Worm (Caenorhabditis elegans): ENCODE measurements around the gene Y116A8B.4.

The Y116A8B.4 gene

DNA sequence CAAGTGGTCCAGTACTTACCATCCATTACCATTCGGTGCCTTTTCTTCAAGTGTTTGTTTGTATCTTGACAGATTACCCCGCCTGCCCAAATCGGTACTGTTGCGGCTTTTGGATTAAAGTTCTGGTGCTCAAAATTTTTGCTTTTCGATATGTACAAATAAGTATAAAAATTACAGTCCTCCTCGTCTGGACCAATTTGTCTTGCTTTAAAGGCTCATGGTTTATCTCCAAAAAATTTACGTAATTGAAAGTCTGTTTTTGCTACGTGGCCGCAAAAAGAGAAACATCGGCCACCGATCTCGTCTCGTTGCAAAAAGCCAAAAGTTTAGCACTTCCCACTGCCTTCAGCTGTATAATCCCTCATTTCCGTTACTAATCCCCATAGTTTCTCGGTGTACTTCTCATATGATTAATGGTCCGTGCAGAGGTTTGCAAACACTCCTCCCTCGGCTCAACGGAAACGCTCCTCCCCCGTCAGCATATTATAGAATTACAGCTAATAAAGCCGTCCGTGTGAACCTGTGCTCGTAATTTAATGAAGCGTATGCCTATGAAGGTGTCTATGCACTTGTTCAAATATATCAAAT lies 43.8 kb downstream of the Y116A8B.4 start:
- no peak for TF ChIP-seq unc-130 (tag; optimal IDR thresholded peaks at IDR 0.05)
- TF ChIP-seq ceh-8 (GFP tag; optimal IDR thresholded peaks at IDR 0.05), result no peak
- TF ChIP-seq fkh-10 (GFP tag; optimal IDR thresholded peaks at IDR 0.05), result no peak
- TF ChIP-seq C16A3.4 (tag; optimal IDR thresholded peaks at IDR 0.05), result no peak
- no peak for TF ChIP-seq dsc-1 (tag; optimal IDR thresholded peaks at IDR 0.05)
- TF ChIP-seq dpl-1 (GFP tag; optimal IDR thresholded peaks at IDR 0.05), result no peak
- no peak for TF ChIP-seq sox-4 (tag; optimal IDR thresholded peaks at IDR 0.05)
- no peak for TF ChIP-seq ceh-90 (tag; optimal IDR thresholded peaks at IDR 0.05)
- no peak for TF ChIP-seq isw-1 (GFP tag; IDR thresholded peaks at IDR 0.05)
- no peak for TF ChIP-seq hlh-4 (tag; optimal IDR thresholded peaks at IDR 0.05)
- no peak for TF ChIP-seq fkh-8 (tag; optimal IDR thresholded peaks at IDR 0.05)
- no peak for TF ChIP-seq lin-13 (GFP tag; optimal IDR thresholded peaks at IDR 0.05)
- TF ChIP-seq lin-15B (tag; optimal IDR thresholded peaks at IDR 0.05), result no peak
- no peak for TF ChIP-seq hpl-2 (GFP tag; optimal IDR thresholded peaks at IDR 0.05)
- no peak for TF ChIP-seq egl-13 (tag; optimal IDR thresholded peaks at IDR 0.05)
- no peak for TF ChIP-seq ceh-88 (GFP tag; IDR thresholded peaks at IDR 0.05)
- no peak for TF ChIP-seq blmp-1 (tag; optimal IDR thresholded peaks at IDR 0.05)
- no peak for TF ChIP-seq unc-30 (tag; optimal IDR thresholded peaks at IDR 0.05)

DNA sequence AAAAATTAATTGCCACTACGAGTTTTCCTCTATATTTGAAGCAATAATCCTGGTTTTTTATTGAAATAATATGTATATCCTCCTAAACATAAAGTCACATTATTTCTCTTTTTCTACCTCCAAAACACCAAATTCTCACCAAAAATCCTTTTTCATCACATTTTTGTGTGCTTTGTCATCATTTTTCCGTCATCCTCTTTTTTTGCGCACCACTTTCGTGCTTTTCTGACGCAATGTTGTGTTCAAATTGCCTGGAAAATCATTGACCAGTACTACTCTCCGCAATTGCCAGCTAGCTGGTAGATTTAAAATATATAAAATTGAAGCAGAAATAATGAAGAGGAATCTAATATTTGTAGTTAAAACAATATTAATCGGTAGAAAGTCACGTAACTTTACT lies 44.5 kb downstream of the Y116A8B.4 start:
- TF ChIP-seq xbp-1 (tag; optimal IDR thresholded peaks at IDR 0.05) (no peak), skn-1 (tag; optimal IDR thresholded peaks at IDR 0.05) (peak; percentile 91)

ce11 chrIV:17268628-17269027 lies 45.1 kb downstream of the Y116A8B.4 start:
- TF ChIP-seq elt-3 (tag; optimal IDR thresholded peaks at IDR 0.05), result no peak
- TF ChIP-seq unc-30 (tag; optimal IDR thresholded peaks at IDR 0.05), result no peak
- TF ChIP-seq dpl-1 (GFP tag; optimal IDR thresholded peaks at IDR 0.05), result peak in 1 of 3 experiments; percentile 34
- no peak for TF ChIP-seq mef-2 (tag; optimal IDR thresholded peaks at IDR 0.05)
- no peak for TF ChIP-seq nhr-11 (tag; optimal IDR thresholded peaks at IDR 0.05)
- TF ChIP-seq aha-1 (tag; optimal IDR thresholded peaks at IDR 0.05), result no peak
- no peak for TF ChIP-seq ceh-8 (GFP tag; optimal IDR thresholded peaks at IDR 0.05)
- TF ChIP-seq zag-1 (tag; optimal IDR thresholded peaks at IDR 0.05), result no peak
- no peak for TF ChIP-seq lin-39 (tag; optimal IDR thresholded peaks at IDR 0.05)
- TF ChIP-seq isw-1 (GFP tag; IDR thresholded peaks at IDR 0.05), result no peak
- TF ChIP-seq egl-13 (tag; optimal IDR thresholded peaks at IDR 0.05), result no peak
- TF ChIP-seq nhr-90 (tag; optimal IDR thresholded peaks at IDR 0.05; ENCODE audit: poor library complexity), result peak; percentile 21
- TF ChIP-seq hlh-4 (tag; optimal IDR thresholded peaks at IDR 0.05), result no peak
- no peak for TF ChIP-seq jun-1 (tag; optimal IDR thresholded peaks at IDR 0.05)
- TF ChIP-seq ama-1 (optimal IDR thresholded peaks at IDR 0.05), result no peak
- no peak for TF ChIP-seq hpl-2 (GFP tag; optimal IDR thresholded peaks at IDR 0.05)
- TF ChIP-seq alr-1 (tag; optimal IDR thresholded peaks at IDR 0.05; ENCODE audit: borderline replicate concordance), result no peak
- TF ChIP-seq lsy-2 (tag; optimal IDR thresholded peaks at IDR 0.05), result peak in 1 of 2 experiments; percentile 64
- TF ChIP-seq irx-1 (tag; optimal IDR thresholded peaks at IDR 0.05), result no peak
- no peak for TF ChIP-seq ztf-11 (tag; optimal IDR thresholded peaks at IDR 0.05)
- TF ChIP-seq nhr-84 (tag; optimal IDR thresholded peaks at IDR 0.05), result no peak
- peak; percentile 37 for TF ChIP-seq rnt-1 (tag; optimal IDR thresholded peaks at IDR 0.05)
- no peak for TF ChIP-seq ceh-90 (tag; optimal IDR thresholded peaks at IDR 0.05)
- TF ChIP-seq dsc-1 (tag; optimal IDR thresholded peaks at IDR 0.05), result peak; percentile 10
- peak; percentile 64 for TF ChIP-seq snu-23 (GFP tag; optimal IDR thresholded peaks at IDR 0.05)
- no peak for TF ChIP-seq unc-86 (tag; optimal IDR thresholded peaks at IDR 0.05)
- TF ChIP-seq blmp-1 (tag; optimal IDR thresholded peaks at IDR 0.05), result peak; percentile 56
- no peak for TF ChIP-seq sup-37 (GFP tag; optimal IDR thresholded peaks at IDR 0.05)
- no peak for TF ChIP-seq fkh-10 (GFP tag; optimal IDR thresholded peaks at IDR 0.05)
- peak; percentile 10 for TF ChIP-seq xbp-1 (tag; optimal IDR thresholded peaks at IDR 0.05)
- no peak for TF ChIP-seq nhr-85 (tag)
- no peak for TF ChIP-seq nhr-19 (GFP tag; conservative IDR thresholded peaks at IDR 0.05)
- no peak for TF ChIP-seq grh-1 (GFP tag; IDR thresholded peaks at IDR 0.05)
- no peak for TF ChIP-seq fkh-8 (tag; optimal IDR thresholded peaks at IDR 0.05)
- TF ChIP-seq nhr-237 (tag; optimal IDR thresholded peaks at IDR 0.05), result no peak
- TF ChIP-seq ceh-88 (GFP tag; IDR thresholded peaks at IDR 0.05), result no peak
- no peak for TF ChIP-seq unc-130 (tag; optimal IDR thresholded peaks at IDR 0.05)
- TF ChIP-seq ets-5 (GFP tag; IDR thresholded peaks at IDR 0.05), result no peak
- TF ChIP-seq elt-2 (tag; optimal IDR thresholded peaks at IDR 0.05), result no peak
- peak; percentile 10 for TF ChIP-seq tbx-2 (tag; optimal IDR thresholded peaks at IDR 0.05)
- no peak for TF ChIP-seq aly-2 (tag; optimal IDR thresholded peaks at IDR 0.05)
- TF ChIP-seq lin-14 (GFP tag; optimal IDR thresholded peaks at IDR 0.05), result peak; percentile 81

Data from whole organism, L1 larva.